Fruit fly (Drosophila melanogaster) whole organism, embryonic: ENCODE data around the gene slmo.

Experiments used
- ATbp ChIP-seq: fragments of 200-800 bp; sonication (Bioruptor generic); optimal IDR thresholded peaks from 2 replicates; lab custom pipeline; 2017; ENCODE audit warnings: missing biosample characterization, mild to moderate bottlenecking, missing genetic modification characterization, missing genetic modification reagents
- Asciz ChIP-seq: fragments of 200-800 bp; sonication (Bioruptor generic); optimal IDR thresholded peaks from 2 replicates; lab custom pipeline; 2017; ENCODE audit warnings: missing biosample characterization, mild to moderate bottlenecking, missing genetic modification characterization, missing genetic modification reagents
- BEAF-32 ChIP-seq: fragments of 200-800 bp; sonication (Bioruptor generic); optimal IDR thresholded peaks from 3 replicates; lab custom pipeline; 2017; ENCODE audit warnings: missing biosample characterization, missing genetic modification characterization, mild to moderate bottlenecking, moderate library complexity, missing genetic modification reagents
- Blimp-1 ChIP-seq: fragments of 200-800 bp; sonication (Bioruptor generic); optimal IDR thresholded peaks from 3 replicates; lab custom pipeline; 2018; ENCODE audit warnings: missing biosample characterization, missing genetic modification characterization, mild to moderate bottlenecking, moderate library complexity, missing genetic modification reagents
- CG10462 ChIP-seq: fragments of 200-800 bp; sonication (Bioruptor generic); optimal IDR thresholded peaks from 2 replicates; lab custom pipeline; 2016; ENCODE audit warnings: missing biosample characterization, missing genetic modification characterization
- CG11456 ChIP-seq: fragments of 200-800 bp; sonication (Bioruptor generic); IDR thresholded peaks from 3 replicates; pipeline ENCODE4 v1.3.6; 2022; ENCODE audit warnings: missing biosample characterization, missing genetic modification characterization
- CG12219 ChIP-seq: fragments of 200-800 bp; sonication (Bioruptor generic); optimal IDR thresholded peaks from 3 replicates; lab custom pipeline; 2018; ENCODE audit warnings: missing biosample characterization, mild to moderate bottlenecking, missing genetic modification characterization
- CG12744 ChIP-seq: fragments of 200-800 bp; sonication (Bioruptor generic); optimal IDR thresholded peaks from 2 replicates; lab custom pipeline; 2016; ENCODE audit warnings: missing biosample characterization, missing genetic modification characterization
- CG13894 ChIP-seq: fragments of 200-800 bp; sonication (Bioruptor generic); optimal IDR thresholded peaks from 3 replicates; lab custom pipeline; 2018; ENCODE audit warnings: missing biosample characterization, mild to moderate bottlenecking, missing genetic modification characterization, moderate library complexity
- CG14667 ChIP-seq: fragments of 200-800 bp; sonication (Bioruptor generic); IDR thresholded peaks from 2 replicates; pipeline ENCODE4 v1.3.6; 2022; ENCODE audit warnings: missing biosample characterization, missing genetic modification characterization
- CG15696 ChIP-seq: fragments of 200-800 bp; sonication (Bioruptor generic); optimal IDR thresholded peaks from 2 replicates; lab custom pipeline; 2019; ENCODE audit warnings: missing biosample characterization, mild to moderate bottlenecking, missing genetic modification characterization, moderate library complexity
- CG18262 ChIP-seq: fragments of 200-800 bp; optimal IDR thresholded peaks from 3 replicates; lab custom pipeline; 2019; ENCODE audit warnings: missing biosample characterization, mild to moderate bottlenecking, missing genetic modification characterization, moderate library complexity
- CG18599 ChIP-seq: fragments of 200-800 bp; sonication (Bioruptor generic); optimal IDR thresholded peaks from 3 replicates; lab custom pipeline; 2017; ENCODE audit warnings: missing biosample characterization, missing genetic modification characterization, mild to moderate bottlenecking, moderate library complexity, missing genetic modification reagents
- CG18619 ChIP-seq: fragments of 200-800 bp; sonication (Bioruptor generic); optimal IDR thresholded peaks from 3 replicates; lab custom pipeline; 2017; ENCODE audit warnings: missing biosample characterization, mild to moderate bottlenecking, missing genetic modification characterization
- CG2120 ChIP-seq: fragments of 200-800 bp; sonication (Bioruptor generic); optimal IDR thresholded peaks from 3 replicates; lab custom pipeline; 2016; ENCODE audit warnings: missing biosample characterization, missing genetic modification characterization
- CG2678 ChIP-seq: fragments of 200-800 bp; sonication (Bioruptor generic); optimal IDR thresholded peaks from 3 replicates; lab custom pipeline; 2019; ENCODE audit warnings: missing biosample characterization, mild to moderate bottlenecking, missing genetic modification characterization, moderate library complexity
- CG32772 ChIP-seq: fragments of 200-800 bp; sonication (Bioruptor generic); IDR thresholded peaks from 2 replicates; pipeline ENCODE4 v1.3.6; 2022; ENCODE audit warnings: missing biosample characterization, missing genetic modification characterization
- CG3726 ChIP-seq: fragments of 200-800 bp; sonication (Bioruptor generic); IDR thresholded peaks from 3 replicates; pipeline ENCODE4, ENCODE4 v1.3.6; 2022; ENCODE audit warnings: missing biosample characterization, missing genetic modification characterization
- CG5245 ChIP-seq: fragments of 200-800 bp; sonication (Bioruptor generic); optimal IDR thresholded peaks from 3 replicates; lab custom pipeline; 2016; ENCODE audit warnings: missing biosample characterization, missing genetic modification characterization
- CG6689 ChIP-seq: fragments of 200-800 bp; sonication (Bioruptor generic); IDR thresholded peaks from 2 replicates; pipeline ENCODE4 v1.3.6; 2022; ENCODE audit warnings: missing biosample characterization, missing genetic modification characterization
- CG7271 ChIP-seq: fragments of 200-800 bp; sonication (Bioruptor generic); optimal IDR thresholded peaks from 2 replicates; lab custom pipeline; 2018; ENCODE audit warnings: missing biosample characterization, mild to moderate bottlenecking, missing genetic modification characterization, moderate library complexity
- CG7928 ChIP-seq: fragments of 200-800 bp; sonication (Bioruptor generic); optimal IDR thresholded peaks from 2 replicates; lab custom pipeline; 2017; ENCODE audit warnings: missing biosample characterization, mild to moderate bottlenecking, missing genetic modification characterization
- CG8478 ChIP-seq: fragments of >200 bp; optimal IDR thresholded peaks from 2 replicates; lab custom pipeline; 2018
- CG9797 ChIP-seq: fragments of 200-800 bp; sonication (Bioruptor generic); optimal IDR thresholded peaks from 3 replicates; lab custom pipeline; 2018; ENCODE audit warnings: missing biosample characterization, mild to moderate bottlenecking, missing genetic modification characterization
- CG9932 ChIP-seq: fragments of 200-800 bp; sonication (Bioruptor generic); IDR thresholded peaks from 2 replicates; pipeline ENCODE4 v1.3.6; 2022; ENCODE audit warnings: missing biosample characterization, missing genetic modification characterization
- Dek ChIP-seq: fragments of 200-800 bp; sonication (Bioruptor generic); optimal IDR thresholded peaks from 3 replicates; lab custom pipeline; 2019; ENCODE audit warnings: missing biosample characterization, mild to moderate bottlenecking, missing genetic modification characterization, moderate library complexity
- Doc2 ChIP-seq: fragments of 200-800 bp; sonication (Bioruptor generic); IDR thresholded peaks from 2 replicates; pipeline ENCODE4 v1.3.6; 2022; ENCODE audit warnings: missing biosample characterization, missing genetic modification characterization
- Eip74EF ChIP-seq, 2 experiments: fragments of 200-800 bp in 1 of 2; fragments of >200 bp in 1 of 2; sonication (Bioruptor generic) in 1 of 2; optimal IDR thresholded peaks; 2 replicates each; lab custom pipeline; 2017 to 2019; ENCODE audit warnings: missing biosample characterization in 2 of 2, missing genetic modification characterization in 2 of 2, mild to moderate bottlenecking in 1 of 2, moderate library complexity in 1 of 2
- Elba2 ChIP-seq: fragments of 200-800 bp; sonication (Bioruptor generic); optimal IDR thresholded peaks from 3 replicates; lab custom pipeline; 2016; ENCODE audit warnings: missing biosample characterization, missing genetic modification characterization
- HmgZ ChIP-seq: fragments of 200-800 bp; sonication (Bioruptor generic); optimal IDR thresholded peaks from 2 replicates; lab custom pipeline; 2018; ENCODE audit warnings: missing biosample characterization, mild to moderate bottlenecking, missing genetic modification characterization
- Hr51 ChIP-seq, 2 experiments: fragments of 200-800 bp; sonication (Bioruptor generic); optimal IDR thresholded peaks; 2 replicates in 1 of 2; 3 replicates in 1 of 2; lab custom pipeline; 2016 to 2018; ENCODE audit warnings: missing biosample characterization in 2 of 2, missing genetic modification characterization in 2 of 2, mild to moderate bottlenecking in 1 of 2, moderate library complexity in 1 of 2
- MBD-R2 ChIP-seq: fragments of 200-800 bp; sonication (Bioruptor generic); IDR thresholded peaks from 2 replicates; pipeline ENCODE4 v1.3.6; 2022; ENCODE audit warnings: missing biosample characterization, missing genetic modification characterization
- Myb ChIP-seq: fragments of 200-800 bp; sonication (Bioruptor generic); optimal IDR thresholded peaks from 2 replicates; lab custom pipeline; 2016; ENCODE audit warnings: missing biosample characterization, missing genetic modification characterization
- NK7.1 ChIP-seq: fragments of 200-800 bp; sonication (Bioruptor generic); optimal IDR thresholded peaks from 3 replicates; lab custom pipeline; 2016; ENCODE audit warnings: missing biosample characterization, missing genetic modification characterization
- Optix ChIP-seq: fragments of 200-800 bp; sonication (Bioruptor generic); IDR thresholded peaks from 3 replicates; pipeline ENCODE4 v1.3.6; 2022; ENCODE audit warnings: missing biosample characterization, missing genetic modification characterization
- abd-A ChIP-seq: fragments of 200-800 bp; sonication (Bioruptor generic); optimal IDR thresholded peaks from 3 replicates; lab custom pipeline; 2019; ENCODE audit warnings: missing biosample characterization, mild to moderate bottlenecking, missing genetic modification characterization, moderate library complexity
- crol ChIP-seq: fragments of 200-800 bp; sonication (Bioruptor generic); IDR thresholded peaks from 2 replicates; pipeline ENCODE4 v1.3.6; 2022; ENCODE audit warnings: missing biosample characterization, missing genetic modification characterization
- ftz-f1 ChIP-seq: fragments of 200-800 bp; sonication (Bioruptor generic); optimal IDR thresholded peaks from 2 replicates; lab custom pipeline; 2016; ENCODE audit warnings: missing biosample characterization, missing genetic modification characterization
- gce ChIP-seq: fragments of 200-800 bp; sonication (Bioruptor generic); IDR thresholded peaks from 3 replicates; pipeline ENCODE4 v1.3.6; 2022; ENCODE audit warnings: missing biosample characterization, missing genetic modification characterization
- mirr ChIP-seq: fragments of 200-800 bp; sonication (Bioruptor generic); optimal IDR thresholded peaks from 3 replicates; lab custom pipeline; 2018; ENCODE audit warnings: missing biosample characterization, mild to moderate bottlenecking, missing genetic modification characterization
- odd ChIP-seq: fragments of 200-800 bp; sonication (Bioruptor generic); optimal IDR thresholded peaks from 2 replicates; lab custom pipeline; 2017; ENCODE audit warnings: missing biosample characterization, mild to moderate bottlenecking, missing genetic modification characterization
- otp ChIP-seq: fragments of 200-800 bp; sonication (Bioruptor generic); IDR thresholded peaks from 3 replicates; pipeline ENCODE4, ENCODE4 v1.3.6; 2022; ENCODE audit warnings: missing biosample characterization, missing genetic modification characterization
- seq ChIP-seq: fragments of 200-800 bp; sonication (Bioruptor generic); IDR thresholded peaks from 2 replicates; pipeline ENCODE4 v1.3.6; 2022; ENCODE audit warnings: missing biosample characterization, missing genetic modification characterization
- slou ChIP-seq: fragments of 200-800 bp; sonication (Bioruptor generic); optimal IDR thresholded peaks from 3 replicates; lab custom pipeline; 2016; ENCODE audit warnings: missing biosample characterization, missing genetic modification characterization
- sqz ChIP-seq: fragments of 200-800 bp; sonication (Bioruptor generic); optimal IDR thresholded peaks from 3 replicates; lab custom pipeline; 2018; ENCODE audit warnings: missing biosample characterization, mild to moderate bottlenecking, missing genetic modification characterization
- twi ChIP-seq: fragments of 200-800 bp; optimal IDR thresholded peaks from 2 replicates; lab custom pipeline; 2019; ENCODE audit warnings: missing biosample characterization, mild to moderate bottlenecking, missing genetic modification characterization, moderate library complexity
- z ChIP-seq: fragments of 200-800 bp; sonication (Bioruptor generic); IDR thresholded peaks from 3 replicates; pipeline ENCODE4 v1.3.6; 2022; ENCODE audit warnings: missing biosample characterization, missing genetic modification characterization
- zen ChIP-seq: fragments of 200-800 bp; sonication (Bioruptor generic); optimal IDR thresholded peaks from 3 replicates; lab custom pipeline; 2018; ENCODE audit warnings: missing biosample characterization, mild to moderate bottlenecking, missing genetic modification characterization, moderate library complexity

Gene slmo

dm6 chr2L:6078757-6079351 is 30.3 kb upstream of the slmo start (continued):
- TF ChIP-seq abd-A: peak; percentile 55
- no peak for TF ChIP-seq MBD-R2
- TF ChIP-seq Blimp-1 (GFP tag; lab: Kevin White, UChicago): peak; percentile 79
- TF ChIP-seq CG12219 (GFP tag; lab: Kevin White, UChicago): no peak
- TF ChIP-seq CG32772 (GFP tag; lab: Robert Waterston, UW): no peak

DNA sequence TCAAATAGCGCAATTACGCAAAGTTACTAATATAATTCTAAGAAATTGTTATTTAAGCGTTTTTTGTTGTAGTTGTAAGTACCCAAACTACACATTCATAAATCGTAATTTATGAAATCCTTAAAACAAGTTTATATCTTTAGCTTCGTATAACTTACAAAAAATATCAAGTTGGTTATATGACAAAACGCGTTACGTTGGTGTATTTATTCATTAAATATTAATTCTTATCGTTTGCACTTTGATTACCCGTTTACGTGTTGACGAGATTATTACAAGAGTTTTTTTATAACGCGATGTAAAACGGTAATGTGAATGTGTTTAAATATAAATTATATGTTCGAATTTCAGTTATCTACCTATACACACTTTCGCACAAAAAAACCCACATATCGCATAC is 29.1 kb upstream of the slmo start:
- TF ChIP-seq Optix (no peak), CG8478 (lab: Kevin White, UChicago) (no peak), z (GFP tag; lab: Robert Waterston, UW) (no peak), Myb (GFP tag; lab: Kevin White, UChicago) (no peak), CG9797 (GFP tag; lab: Kevin White, UChicago) (no peak), CG7271 (no peak), slou (GFP tag; lab: Kevin White, UChicago) (no peak), CG10462 (GFP tag; lab: Kevin White, UChicago) (no peak), gce (GFP tag; lab: Robert Waterston, UW) (no peak), NK7.1 (GFP tag; lab: Kevin White, UChicago) (no peak), odd (GFP tag; lab: Kevin White, UChicago) (no peak)

DNA sequence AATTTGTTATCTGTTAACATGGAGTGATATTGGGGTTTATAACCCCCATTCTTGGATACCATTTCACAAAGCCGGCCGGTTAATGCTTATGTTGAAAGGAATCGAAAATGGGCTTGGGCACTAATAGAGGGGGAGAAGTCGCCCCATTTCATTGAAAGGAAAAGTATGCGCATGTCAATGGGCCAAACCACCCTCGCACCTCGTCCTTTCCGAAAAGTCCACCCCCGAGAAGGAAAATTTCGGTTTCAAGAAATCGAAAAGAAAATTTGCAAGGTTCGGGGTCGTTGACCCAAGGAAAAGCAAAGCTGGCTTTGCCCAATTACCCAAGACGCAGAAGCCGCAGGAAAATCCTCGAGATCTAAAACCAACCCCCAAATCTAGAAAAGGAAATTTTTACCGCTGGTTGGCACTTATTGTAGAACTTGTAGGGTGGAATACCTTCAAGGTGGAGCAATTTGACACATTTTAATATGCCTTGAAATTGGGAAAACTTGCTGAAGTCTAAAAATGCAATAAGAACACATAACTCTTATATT is 28.4 kb upstream of the slmo start:
- no peak for TF ChIP-seq ATbp (GFP tag; lab: Kevin White, UChicago)
- TF ChIP-seq CG15696 (tag; lab: Kevin White, UChicago): no peak
- TF ChIP-seq CG18599 (GFP tag; lab: Kevin White, UChicago): no peak
- peak; percentile 65; the same call in 1 of the 2 replicates for TF ChIP-seq seq (GFP tag; lab: Robert Waterston, UW)
- TF ChIP-seq HmgZ (tag; lab: Kevin White, UChicago): no peak
- TF ChIP-seq Hr51 (GFP tag; optimal IDR thresholded peaks at IDR 0.05; lab: Kevin White, UChicago): no peak
- TF ChIP-seq CG18262 (tag; lab: Kevin White, UChicago): no peak
- 0 out of 3 replicates have a peak, but pooled peaks have one; percentile 10 for TF ChIP-seq otp
- TF ChIP-seq BEAF-32 (GFP tag; lab: Kevin White, UChicago): no peak
- TF ChIP-seq twi (tag; lab: Kevin White, UChicago): no peak
- TF ChIP-seq CG3726 (GFP tag; lab: Robert Waterston, UW): no peak
- TF ChIP-seq Doc2 (GFP tag; lab: Robert Waterston, UW): no peak
- peak; percentile 27; the same call in 1 of the 2 replicates for TF ChIP-seq crol (GFP tag; lab: Robert Waterston, UW)
- TF ChIP-seq CG9932: no peak
- no peak for TF ChIP-seq CG18619 (GFP tag; lab: Kevin White, UChicago)
- no peak for TF ChIP-seq CG2120
- TF ChIP-seq Asciz: no peak
- no peak for TF ChIP-seq ftz-f1 (GFP tag; lab: Kevin White, UChicago)
- TF ChIP-seq Eip74EF (GFP tag; optimal IDR thresholded peaks at IDR 0.05; lab: Kevin White, UChicago): no peak
- TF ChIP-seq CG11456 (GFP tag; lab: Robert Waterston, UW): no peak
- no peak for TF ChIP-seq mirr (GFP tag; lab: Kevin White, UChicago)
- TF ChIP-seq CG12744 (GFP tag; lab: Kevin White, UChicago): no peak
- peak; percentile 99 for TF ChIP-seq CG13894 (tag; lab: Kevin White, UChicago)
- TF ChIP-seq zen: no peak
- TF ChIP-seq CG6689 (GFP tag; lab: Robert Waterston, UW): peak; percentile 10; the same call in 1 of the 2 replicates
- TF ChIP-seq CG5245 (GFP tag; lab: Kevin White, UChicago): no peak
- TF ChIP-seq Elba2: no peak
- TF ChIP-seq CG7928 (GFP tag; lab: Kevin White, UChicago): no peak
- no peak for TF ChIP-seq sqz (GFP tag; lab: Kevin White, UChicago)
- no peak for TF ChIP-seq CG2678 (tag; lab: Kevin White, UChicago)
- TF ChIP-seq Dek (tag; lab: Kevin White, UChicago): no peak
- TF ChIP-seq CG14667 (GFP tag; lab: Robert Waterston, UW): no peak
